Fruit fly (Drosophila melanogaster): ENCODE measurements around the gene CG15332.

The CG15332 gene

dm6 chrX:7959025-7959424, 3.2 kb upstream of the CG15332 start:
- TF ChIP-seq CG6163 (GFP tag; IDR thresholded peaks at IDR 0.05) (peak; percentile 38; the same call in 1 of the 3 replicates), Ets21C (GFP tag; optimal IDR thresholded peaks at IDR 0.05) (no peak)

dm6 chrX:7946858-7947313, 8.9 kb downstream of the CG15332 start, which contains the start of gene orion:
Gene orion, minus strand, starts transcription at chrX:7946908.
- TF ChIP-seq pdm3 (GFP tag; optimal IDR thresholded peaks at IDR 0.05) (no peak), CG11762 (GFP tag; optimal IDR thresholded peaks at IDR 0.05; ENCODE audit: insufficient read depth) (peak; percentile 8), Lpt (GFP tag; optimal IDR thresholded peaks at IDR 0.05) (peak; percentile 59), Eip75B (GFP tag; optimal IDR thresholded peaks at IDR 0.05) (no peak), CG31627 (GFP tag; optimal IDR thresholded peaks at IDR 0.05) (no peak), vri (GFP tag; optimal IDR thresholded peaks at IDR 0.05) (peak; percentile 25), Gug (GFP tag; IDR thresholded peaks at IDR 0.05) (no peak), Ets96B (tag; optimal IDR thresholded peaks at IDR 0.05) (peak; percentile 71), CG9139 (GFP tag; optimal IDR thresholded peaks at IDR 0.05) (peak; percentile 88), CG3032 (tag; optimal IDR thresholded peaks at IDR 0.05) (peak; percentile 64), CG6808 (GFP tag; optimal IDR thresholded peaks at IDR 0.05) (peak; percentile 83), Eip93F (GFP tag; optimal IDR thresholded peaks at IDR 0.05) (no peak), dac (GFP tag; optimal IDR thresholded peaks at IDR 0.05) (peak; percentile 55), salr (GFP tag; optimal IDR thresholded peaks at IDR 0.05) (peak in 1 of 2 experiments; percentile 58), CG4318 (GFP tag; optimal IDR thresholded peaks at IDR 0.05) (no peak), Hr39 (GFP tag; optimal IDR thresholded peaks at IDR 0.05) (no peak), Sox14 (GFP tag; optimal IDR thresholded peaks at IDR 0.05) (peak; percentile 92), svp (GFP tag) (peak; percentile 99), Smox (GFP tag; optimal IDR thresholded peaks at IDR 0.05) (no peak), cyc (GFP tag; optimal IDR thresholded peaks at IDR 0.05) (no peak), lz (GFP tag; optimal IDR thresholded peaks at IDR 0.05) (peak; percentile 17), Hr4 (GFP tag; optimal IDR thresholded peaks at IDR 0.05) (no peak), CG7368 (GFP tag; optimal IDR thresholded peaks at IDR 0.05) (peak; percentile 9), dsx (GFP tag; optimal IDR thresholded peaks at IDR 0.05; ENCODE audit: poor library complexity, severe bottlenecking) (peak; percentile 87), achi (GFP tag; optimal IDR thresholded peaks at IDR 0.05) (peak; percentile 47), CG6163 (GFP tag; IDR thresholded peaks at IDR 0.05) (peak; percentile 86), esn (GFP tag; optimal IDR thresholded peaks at IDR 0.05) (peak; percentile 34), Eip78C (GFP tag) (peak; percentile 84), CG1621 (tag; optimal IDR thresholded peaks at IDR 0.05) (peak; percentile 87), CG34406 (GFP tag; optimal IDR thresholded peaks at IDR 0.05) (peak; percentile 16), ss (GFP tag; optimal IDR thresholded peaks at IDR 0.05) (peak; percentile 93 to 94), CG15336 (GFP tag; IDR thresholded peaks at IDR 0.05) (peak; percentile 59; the same call in 1 of the 2 replicates), CG16779 (tag; optimal IDR thresholded peaks at IDR 0.05) (peak; percentile 83), CG11902 (GFP tag; optimal IDR thresholded peaks at IDR 0.05) (no peak), Sox15 (GFP tag; optimal IDR thresholded peaks at IDR 0.05) (no peak), spab (GFP tag; optimal IDR thresholded peaks at IDR 0.05) (no peak), CG8119 (GFP tag; IDR thresholded peaks at IDR 0.05) (peak; percentile 73), eg (GFP tag; IDR thresholded peaks at IDR 0.05) (peak; percentile 81), CG8632 (GFP tag; optimal IDR thresholded peaks at IDR 0.05) (peak; percentile 31), fd59A (GFP tag; optimal IDR thresholded peaks at IDR 0.05) (peak; percentile 32), topi (GFP tag; optimal IDR thresholded peaks at IDR 0.05) (peak; percentile 29), CG6792 (GFP tag; optimal IDR thresholded peaks at IDR 0.05) (peak; percentile 4)

All from whole organism, prepupa.